Worm (Caenorhabditis elegans) whole organism, L1 larva: ENCODE results near the gene K11D9.3.

Source experiments
- C04F5.9 ChIP-seq: sonication (generic microtip); optimal IDR thresholded peaks from 2 replicates; lab custom pipeline; 2016; ENCODE audit warnings: missing genetic modification characterization, missing compliant biosample characterization
- C16A3.4 ChIP-seq: fragments of 150-350 bp; optimal IDR thresholded peaks from 2 replicates; lab custom pipeline; 2014; ENCODE audit warnings: missing biosample characterization, missing genetic modification characterization
- F16B12.6 ChIP-seq: fragments of 150-350 bp; optimal IDR thresholded peaks from 2 replicates; lab custom pipeline; 2014; ENCODE audit warnings: missing biosample characterization, missing genetic modification characterization
- aha-1 ChIP-seq: fragments of 150-350 bp; optimal IDR thresholded peaks from 2 replicates; lab custom pipeline; 2014; ENCODE audit warnings: missing biosample characterization, missing genetic modification characterization
- alr-1 ChIP-seq: fragments of 200-800 bp; sonication (Bioruptor generic); optimal IDR thresholded peaks from 2 replicates; lab custom pipeline; 2018; ENCODE audit warnings: borderline replicate concordance, mild to moderate bottlenecking, missing genetic modification characterization, missing compliant biosample characterization
- aly-2 ChIP-seq: fragments of 150-350 bp; optimal IDR thresholded peaks from 2 replicates; lab custom pipeline; 2014; ENCODE audit warnings: missing biosample characterization, missing genetic modification characterization
- ama-1 ChIP-seq: fragments of 150-350 bp; optimal IDR thresholded peaks from 2 replicates; lab custom pipeline; 2014
- ceh-63 ChIP-seq: fragments of 200-800 bp; sonication (Bioruptor generic); optimal IDR thresholded peaks from 2 replicates; lab custom pipeline; 2018; ENCODE audit warnings: mild to moderate bottlenecking, missing genetic modification characterization, missing compliant biosample characterization
- ceh-8 ChIP-seq: fragments of 200-800 bp; sonication (Bioruptor generic); optimal IDR thresholded peaks from 2 replicates; lab custom pipeline; 2018; ENCODE audit warnings: mild to moderate bottlenecking, missing genetic modification characterization, moderate library complexity, missing compliant biosample characterization
- ceh-90 ChIP-seq: sonication (generic microtip); optimal IDR thresholded peaks from 2 replicates; lab custom pipeline; 2016; ENCODE audit warnings: missing genetic modification characterization, missing compliant biosample characterization
- dpl-1 ChIP-seq, 3 experiments: fragments of 150-350 bp in 2 of 3; sonication (generic microtip) in 1 of 3; optimal IDR thresholded peaks; 2 replicates each; lab custom pipeline; 2014 to 2017; ENCODE audit warnings: missing biosample characterization in 3 of 3, missing genetic modification characterization in 3 of 3, missing genetic modification reagents in 3 of 3
- dsc-1 ChIP-seq: sonication (generic microtip); optimal IDR thresholded peaks from 2 replicates; lab custom pipeline; 2016; ENCODE audit warnings: mild to moderate bottlenecking, missing genetic modification characterization, missing compliant biosample characterization
- efl-1 ChIP-seq, 4 experiments: fragments of 150-350 bp; optimal IDR thresholded peaks in 3 of 4; peaks in 1 of 4; 1 replicate in 1 of 4; 2 replicates in 3 of 4; lab custom pipeline; 2014; ENCODE audit warnings: missing biosample characterization in 2 of 4, missing genetic modification characterization in 2 of 4, missing genetic modification reagents in 2 of 4
- elt-2 ChIP-seq: sonication (generic microtip); optimal IDR thresholded peaks from 2 replicates; lab custom pipeline; 2016; ENCODE audit warnings: missing genetic modification characterization, mild to moderate bottlenecking, inconsistent platforms, missing compliant biosample characterization, missing genetic modification reagents
- fkh-4 ChIP-seq: sonication (generic microtip); optimal IDR thresholded peaks from 2 replicates; lab custom pipeline; 2016; ENCODE audit warnings: missing compliant biosample characterization, missing genetic modification characterization, borderline replicate concordance
- fos-1 ChIP-seq: fragments of 150-350 bp; optimal IDR thresholded peaks from 2 replicates; lab custom pipeline; 2014; ENCODE audit warnings: missing biosample characterization, missing genetic modification characterization
- grh-1 ChIP-seq: fragments of 200-800 bp; sonication (Bioruptor generic); IDR thresholded peaks from 2 replicates; pipeline ENCODE4 v1.3.6; 2022; ENCODE audit warnings: missing genetic modification reagents, missing genetic modification characterization, missing compliant biosample characterization
- hlh-17 ChIP-seq: fragments of 200-800 bp; sonication (Bioruptor generic); optimal IDR thresholded peaks from 2 replicates; lab custom pipeline; 2018; ENCODE audit warnings: missing genetic modification characterization, mild to moderate bottlenecking, missing compliant biosample characterization, moderate library complexity, borderline replicate concordance
- hlh-4 ChIP-seq: sonication (generic microtip); optimal IDR thresholded peaks from 2 replicates; lab custom pipeline; 2016; ENCODE audit warnings: mild to moderate bottlenecking, missing genetic modification characterization, missing compliant biosample characterization
- irx-1 ChIP-seq: sonication (generic microtip); optimal IDR thresholded peaks from 2 replicates; lab custom pipeline; 2016; ENCODE audit warnings: missing genetic modification characterization, missing compliant biosample characterization
- isw-1 ChIP-seq: fragments of 200-800 bp; sonication (Bioruptor generic); IDR thresholded peaks from 2 replicates; pipeline ENCODE4 v1.3.6; 2022; ENCODE audit warnings: missing genetic modification characterization, missing compliant biosample characterization
- jun-1 ChIP-seq: fragments of 150-350 bp; optimal IDR thresholded peaks from 2 replicates; lab custom pipeline; 2014; ENCODE audit warnings: missing biosample characterization, missing genetic modification reagents, missing genetic modification characterization
- lin-15B ChIP-seq: fragments of 150-350 bp; sonication (generic microtip); optimal IDR thresholded peaks from 3 replicates; lab custom pipeline; 2014; ENCODE audit warnings: missing biosample characterization, missing genetic modification characterization
- lin-39 ChIP-seq: fragments of 150-350 bp; optimal IDR thresholded peaks from 2 replicates; lab custom pipeline; 2014; ENCODE audit warnings: missing biosample characterization, missing genetic modification reagents, missing genetic modification characterization
- lir-3 ChIP-seq: sonication (generic microtip); optimal IDR thresholded peaks from 2 replicates; lab custom pipeline; 2016; ENCODE audit warnings: mild to moderate bottlenecking, missing genetic modification characterization, moderate library complexity, missing compliant biosample characterization; ENCODE audit not compliant: poor library complexity
- lsy-2 ChIP-seq, 2 experiments: fragments of 150-350 bp; optimal IDR thresholded peaks; 2 replicates each; lab custom pipeline; 2014; ENCODE audit warnings: missing biosample characterization in 2 of 2, missing genetic modification characterization in 2 of 2
- mab-9 ChIP-seq: fragments of 200-800 bp; sonication (Bioruptor generic); IDR thresholded peaks from 2 replicates; pipeline ENCODE4 v1.3.6; 2022; ENCODE audit warnings: missing genetic modification reagents, missing genetic modification characterization, missing compliant biosample characterization
- mef-2 ChIP-seq: fragments of 150-350 bp; optimal IDR thresholded peaks from 2 replicates; lab custom pipeline; 2014; ENCODE audit warnings: missing biosample characterization, missing genetic modification characterization
- mep-1 ChIP-seq: fragments of 150-350 bp; optimal IDR thresholded peaks from 2 replicates; lab custom pipeline; 2014; ENCODE audit warnings: missing biosample characterization, missing genetic modification characterization
- nhr-28 ChIP-seq: fragments of 150-350 bp; optimal IDR thresholded peaks from 2 replicates; lab custom pipeline; 2014; ENCODE audit warnings: missing biosample characterization, missing genetic modification characterization
- nhr-47 ChIP-seq: sonication (generic microtip); optimal IDR thresholded peaks from 2 replicates; lab custom pipeline; 2016; ENCODE audit warnings: mild to moderate bottlenecking, missing genetic modification characterization, moderate library complexity, missing compliant biosample characterization
- nhr-76 ChIP-seq: sonication (generic microtip); optimal IDR thresholded peaks from 2 replicates; lab custom pipeline; 2017; ENCODE audit warnings: missing biosample characterization, missing genetic modification characterization
- nhr-77 ChIP-seq: fragments of 150-350 bp; optimal IDR thresholded peaks from 2 replicates; lab custom pipeline; 2014; ENCODE audit warnings: missing biosample characterization, missing genetic modification characterization
- nhr-84 ChIP-seq: sonication (generic microtip); optimal IDR thresholded peaks from 2 replicates; lab custom pipeline; 2017; ENCODE audit warnings: missing biosample characterization, missing genetic modification characterization
- nhr-85 ChIP-seq: sonication (generic microtip); peaks from one replicate; lab custom pipeline; 2016; ENCODE audit warnings: missing genetic modification characterization, inconsistent platforms, missing compliant biosample characterization
- nhr-90 ChIP-seq: sonication (generic microtip); optimal IDR thresholded peaks from 2 replicates; lab custom pipeline; 2016; ENCODE audit warnings: mild to moderate bottlenecking, missing genetic modification characterization, missing compliant biosample characterization; ENCODE audit not compliant: poor library complexity
- pax-3 ChIP-seq: fragments of 200-800 bp; sonication (Bioruptor generic); optimal IDR thresholded peaks from 2 replicates; lab custom pipeline; 2018; ENCODE audit warnings: mild to moderate bottlenecking, missing genetic modification characterization, moderate library complexity, missing compliant biosample characterization
- skn-1 ChIP-seq: fragments of 150-350 bp; optimal IDR thresholded peaks from 2 replicates; lab custom pipeline; 2014; ENCODE audit warnings: missing biosample characterization, missing genetic modification characterization
- snu-23 ChIP-seq: sonication (generic microtip); optimal IDR thresholded peaks from 2 replicates; lab custom pipeline; 2016; ENCODE audit warnings: missing genetic modification characterization, missing compliant biosample characterization
- sup-37 ChIP-seq: fragments of 200-800 bp; sonication (Bioruptor generic); optimal IDR thresholded peaks from 2 replicates; lab custom pipeline; 2018; ENCODE audit warnings: mild to moderate bottlenecking, missing genetic modification characterization, missing compliant biosample characterization
- swsn-7 ChIP-seq: sonication (generic microtip); optimal IDR thresholded peaks from 2 replicates; lab custom pipeline; 2016; ENCODE audit warnings: missing genetic modification characterization, missing compliant biosample characterization
- tbx-2 ChIP-seq: sonication (generic microtip); optimal IDR thresholded peaks from 2 replicates; lab custom pipeline; 2016; ENCODE audit warnings: missing genetic modification characterization, missing compliant biosample characterization
- tlp-1 ChIP-seq: fragments of 150-350 bp; optimal IDR thresholded peaks from 2 replicates; lab custom pipeline; 2014; ENCODE audit warnings: missing biosample characterization, missing genetic modification characterization
- unc-130 ChIP-seq: fragments of 150-350 bp; optimal IDR thresholded peaks from 2 replicates; lab custom pipeline; 2017; ENCODE audit warnings: missing biosample characterization, missing genetic modification characterization, inconsistent platforms
- unc-30 ChIP-seq: sonication (generic microtip); optimal IDR thresholded peaks from 2 replicates; lab custom pipeline; 2017; ENCODE audit warnings: missing biosample characterization, missing genetic modification characterization
- unc-62 ChIP-seq: fragments of 150-350 bp; optimal IDR thresholded peaks from 2 replicates; lab custom pipeline; 2014; ENCODE audit warnings: missing biosample characterization, missing genetic modification reagents, missing genetic modification characterization
- unc-86 ChIP-seq: sonication (generic microtip); optimal IDR thresholded peaks from 2 replicates; lab custom pipeline; 2016; ENCODE audit warnings: missing genetic modification characterization, missing compliant biosample characterization
- xbp-1 ChIP-seq: sonication (generic microtip); optimal IDR thresholded peaks from 2 replicates; lab custom pipeline; 2016; ENCODE audit warnings: missing genetic modification characterization, missing compliant biosample characterization

The K11D9.3 gene

DNA sequence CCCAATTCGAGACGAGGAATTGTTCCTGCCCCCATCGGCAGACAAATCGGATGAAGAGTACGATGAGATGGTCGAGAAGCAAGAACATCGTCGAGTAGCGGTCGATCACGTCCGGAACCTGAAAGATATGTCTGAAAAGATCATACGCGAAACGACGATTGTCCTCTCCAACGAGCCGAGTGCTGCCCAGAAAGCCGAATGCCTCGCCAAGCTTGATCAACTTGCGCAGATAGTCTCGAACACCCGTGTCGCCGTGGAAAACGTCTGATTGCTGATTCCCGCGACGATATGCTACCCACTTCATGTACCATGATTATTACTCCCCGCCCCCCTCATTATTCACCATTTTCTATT is 8.4 kb upstream of the K11D9.3 start:
- TF ChIP-seq dsc-1 (no peak), aha-1 (tag; lab: Kevin White, UChicago) (no peak), unc-30 (tag; lab: Kevin White, UChicago) (no peak), ceh-90 (tag; lab: Kevin White, UChicago) (no peak), F16B12.6 (tag; lab: Kevin White, UChicago) (no peak), hlh-4 (no peak), lin-39 (tag; lab: Kevin White, UChicago) (no peak), C04F5.9 (tag; lab: Kevin White, UChicago) (no peak), nhr-76 (tag; lab: Kevin White, UChicago) (no peak), isw-1 (GFP tag; lab: Robert Waterston, UW) (no peak), fos-1 (no peak), nhr-77 (no peak)

DNA sequence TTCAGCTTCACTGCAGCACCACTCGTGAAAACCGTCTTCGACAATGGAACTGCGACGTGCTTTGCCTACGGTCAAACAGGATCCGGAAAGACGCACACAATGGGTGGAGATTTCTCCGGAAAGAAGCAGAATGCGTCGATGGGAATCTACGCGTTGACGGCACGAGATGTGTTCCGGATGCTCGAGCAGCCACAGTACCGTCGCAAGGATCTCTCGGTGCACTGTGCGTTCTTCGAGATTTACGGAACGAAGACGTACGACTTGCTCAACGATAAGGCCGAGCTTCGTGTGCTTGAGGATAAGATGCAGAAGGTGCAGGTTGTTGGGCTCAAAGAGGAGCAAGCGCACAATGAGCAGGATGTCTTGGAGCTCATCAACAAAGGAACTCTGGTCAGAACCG is 7.6 kb upstream of the K11D9.3 start:
- TF ChIP-seq nhr-85 (no peak), efl-1 (optimal IDR thresholded peaks at IDR 0.05; lab: Kevin White, UChicago) (no peak), efl-1 (GFP tag; optimal IDR thresholded peaks at IDR 0.05 in 1 of 2; lab: Kevin White, UChicago) (peak in 1 of 2 experiments; percentile 86)
- TF ChIP-seq, all 84 proteins: peak for 1

DNA sequence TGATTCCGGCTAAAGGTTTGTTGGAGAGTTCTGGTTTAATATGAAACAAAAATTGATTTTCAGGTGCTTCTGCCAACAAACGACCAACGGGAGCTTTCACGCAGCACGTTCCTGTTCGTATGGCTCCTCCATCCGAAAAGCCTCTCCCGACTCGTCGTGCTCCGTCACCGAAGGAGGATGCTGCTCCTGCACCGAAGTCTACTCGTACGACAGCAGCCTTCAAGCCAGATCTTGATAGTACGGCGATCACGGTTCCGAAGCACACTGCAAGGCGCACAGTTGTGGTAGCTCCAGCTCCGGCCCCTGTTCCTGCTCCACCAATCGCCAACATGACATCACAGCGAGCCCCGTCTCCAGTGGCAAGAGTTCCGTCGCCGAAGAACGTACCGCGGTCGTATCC is 6.8 kb upstream of the K11D9.3 start:
- TF ChIP-seq C16A3.4 (tag; lab: Kevin White, UChicago): no peak
- TF ChIP-seq hlh-17: no peak
- TF ChIP-seq jun-1 (tag; lab: Kevin White, UChicago): no peak
- TF ChIP-seq unc-86: no peak
- no peak for TF ChIP-seq unc-130 (tag; lab: Kevin White, UChicago)
- TF ChIP-seq elt-2 (tag; lab: Kevin White, UChicago): no peak
- TF ChIP-seq, all 84 proteins: peak for 0

DNA sequence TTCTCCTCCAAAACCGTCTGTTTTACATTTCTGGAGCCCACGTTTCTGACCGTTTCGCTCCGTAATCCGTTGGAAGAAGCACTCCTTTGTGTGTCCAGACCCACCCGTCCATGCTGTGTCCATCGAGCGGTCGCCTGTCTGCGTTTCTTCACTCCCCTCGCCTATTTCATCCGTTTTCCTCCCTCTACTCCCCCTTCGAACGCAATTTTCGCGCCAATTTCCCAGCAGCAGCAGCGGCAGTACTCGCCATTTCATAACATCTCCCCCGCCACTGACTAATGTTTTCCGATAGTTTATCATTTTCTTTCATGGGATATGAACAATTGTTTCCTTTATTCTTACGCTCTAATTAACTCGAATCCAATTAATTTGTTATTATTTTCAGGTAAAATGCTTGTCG is 5.9 kb upstream of the K11D9.3 start:
- TF ChIP-seq mef-2 (tag; lab: Kevin White, UChicago) (no peak), nhr-85 (no peak), lin-15B (tag; lab: Kevin White, UChicago) (no peak), tbx-2 (tag; lab: Kevin White, UChicago) (peak; percentile 11), ceh-8 (GFP tag; lab: Kevin White, UChicago) (no peak), mep-1 (tag; lab: Kevin White, UChicago) (no peak), grh-1 (no peak), lsy-2 (tag; optimal IDR thresholded peaks at IDR 0.05; lab: Kevin White, UChicago) (peak; percentile 2 to 34), irx-1 (no peak), F16B12.6 (tag; lab: Kevin White, UChicago) (peak; percentile 5), swsn-7 (tag; lab: Kevin White, UChicago) (no peak), hlh-4 (no peak), snu-23 (GFP tag; lab: Kevin White, UChicago) (peak; percentile 30), ceh-63 (GFP tag; lab: Kevin White, UChicago) (no peak), fos-1 (no peak), sup-37 (GFP tag; lab: Kevin White, UChicago) (no peak), nhr-47 (tag; lab: Kevin White, UChicago) (peak; percentile 3), fkh-4 (tag; lab: Kevin White, UChicago) (no peak), elt-2 (tag; lab: Kevin White, UChicago) (no peak), lir-3 (no peak), aly-2 (tag; lab: Kevin White, UChicago) (no peak), skn-1 (peak; percentile 50), tlp-1 (tag; lab: Kevin White, UChicago) (no peak), nhr-84 (tag; lab: Kevin White, UChicago) (no peak), mab-9 (GFP tag; lab: Robert Waterston, UW) (no peak), unc-130 (tag; lab: Kevin White, UChicago) (no peak), nhr-90 (tag; lab: Kevin White, UChicago) (no peak), jun-1 (tag; lab: Kevin White, UChicago) (no peak), ama-1 (lab: Kevin White, UChicago) (no peak), dpl-1 (GFP tag; optimal IDR thresholded peaks at IDR 0.05; lab: Kevin White, UChicago) (peak; percentile 3 to 61 (median 43)), isw-1 (GFP tag; lab: Robert Waterston, UW) (no peak), nhr-28 (no peak), alr-1 (tag; lab: Kevin White, UChicago) (no peak), xbp-1 (tag; lab: Kevin White, UChicago) (peak; percentile 6), pax-3 (tag; lab: Kevin White, UChicago) (no peak), nhr-77 (no peak), unc-62 (GFP tag; lab: Kevin White, UChicago) (no peak)
